Worm (Caenorhabditis elegans) whole organism, L4/young adult: Measurements from ENCODE around the gene C03C10.7.

ENCODE experiments used
- W03F9.2 ChIP-seq: fragments of 150-350 bp; optimal IDR thresholded peaks from 2 replicates; lab custom pipeline; 2014; ENCODE audit warnings: missing biosample characterization, missing genetic modification characterization
- dao-5 ChIP-seq: sonication (generic microtip); optimal IDR thresholded peaks from 2 replicates; lab custom pipeline; 2016; ENCODE audit warnings: missing genotype, missing genetic modification characterization, moderate library complexity, missing compliant biosample characterization
- him-1 ChIP-seq: sonication (generic microtip); optimal IDR thresholded peaks from 2 replicates; lab custom pipeline; 2016; ENCODE audit warnings: missing genotype, missing genetic modification reagents, missing genetic modification characterization, missing compliant biosample characterization

Gene C03C10.7

ce11 chrIII:4095441-4096095 lies at the start of gene C03C10.7:
Gene C03C10.7, plus strand, starts transcription at chrIII:4096045.
- TF ChIP-seq him-1 (tag; lab: Kevin White, UChicago), result no peak
- TF ChIP-seq dao-5 (tag; lab: Kevin White, UChicago), result no peak
- no peak for TF ChIP-seq W03F9.2 (tag; lab: Kevin White, UChicago)

ce11 chrIII:4049150-4049549 lies 46.7 kb upstream of the C03C10.7 start:
- TF ChIP-seq dao-5 (tag; lab: Kevin White, UChicago), result no peak
- no peak for TF ChIP-seq W03F9.2 (tag; lab: Kevin White, UChicago)
- TF ChIP-seq him-1 (tag; lab: Kevin White, UChicago), result no peak

ce11 chrIII:4057894-4058293 lies 38.0 kb upstream of the C03C10.7 start, which contains the start of gene rcq-5:
Gene rcq-5, minus strand, starts transcription at chrIII:4057976.
- TF ChIP-seq him-1 (tag; lab: Kevin White, UChicago), result no peak
- TF ChIP-seq dao-5 (tag; lab: Kevin White, UChicago), result no peak
- TF ChIP-seq W03F9.2 (tag; lab: Kevin White, UChicago), result no peak

- TF ChIP-seq dao-5 (tag; lab: Kevin White, UChicago), result no peak
- no peak for TF ChIP-seq W03F9.2 (tag; lab: Kevin White, UChicago)
- TF ChIP-seq him-1 (tag; lab: Kevin White, UChicago), result no peak
Measured at ce11 chrIII:4058643-4059042, 37.2 kb upstream of the C03C10.7 start, which contains the start of gene his-69. Gene his-69, minus strand, starts transcription at chrIII:4058743.

- TF ChIP-seq W03F9.2 (tag; lab: Kevin White, UChicago) (no peak), dao-5 (tag; lab: Kevin White, UChicago) (no peak), him-1 (tag; lab: Kevin White, UChicago) (no peak)
Measured at ce11 chrIII:4060019-4060418, 35.8 kb upstream of the C03C10.7 start, which contains the start of gene his-70. Gene his-70, minus strand, starts transcription at chrIII:4060119.

- no peak for TF ChIP-seq W03F9.2 (tag; lab: Kevin White, UChicago)
- peak; percentile 57 for TF ChIP-seq him-1 (tag; lab: Kevin White, UChicago)
Measured at ce11 chrIII:4063724-4064123, 32.1 kb upstream of the C03C10.7 start.

- TF ChIP-seq him-1 (tag; lab: Kevin White, UChicago), result no peak
- no peak for TF ChIP-seq W03F9.2 (tag; lab: Kevin White, UChicago)
- TF ChIP-seq dao-5 (tag; lab: Kevin White, UChicago), result no peak
Measured at ce11 chrIII:4066333-4066732, 29.5 kb upstream of the C03C10.7 start, which contains the start of gene unc-79. Gene unc-79, plus strand, starts transcription at chrIII:4066633.

- TF ChIP-seq W03F9.2 (tag; lab: Kevin White, UChicago) (no peak), him-1 (tag; lab: Kevin White, UChicago) (no peak), dao-5 (tag; lab: Kevin White, UChicago) (no peak)
Measured at ce11 chrIII:4068120-4068519, 27.7 kb upstream of the C03C10.7 start.

- TF ChIP-seq W03F9.2 (tag; lab: Kevin White, UChicago), result no peak
Measured at ce11 chrIII:4070239-4070638, 25.6 kb upstream of the C03C10.7 start.

ce11 chrIII:4083429-4083828 lies 12.4 kb upstream of the C03C10.7 start:
- TF ChIP-seq W03F9.2 (tag; lab: Kevin White, UChicago) (no peak), him-1 (tag; lab: Kevin White, UChicago) (no peak), dao-5 (tag; lab: Kevin White, UChicago) (no peak)

ce11 chrIII:4085657-4086056 lies 10.2 kb upstream of the C03C10.7 start:
- TF ChIP-seq dao-5 (tag; lab: Kevin White, UChicago), result no peak
- TF ChIP-seq W03F9.2 (tag; lab: Kevin White, UChicago), result no peak
- no peak for TF ChIP-seq him-1 (tag; lab: Kevin White, UChicago)

- TF ChIP-seq him-1 (tag; lab: Kevin White, UChicago), result no peak
- no peak for TF ChIP-seq dao-5 (tag; lab: Kevin White, UChicago)
- no peak for TF ChIP-seq W03F9.2 (tag; lab: Kevin White, UChicago)
Measured at ce11 chrIII:4086536-4086935, 9.3 kb upstream of the C03C10.7 start, which contains the start of gene kin-19. Gene kin-19, minus strand, starts transcription at chrIII:4086636.

ce11 chrIII:4087064-4087463 lies 8.8 kb upstream of the C03C10.7 start:
- TF ChIP-seq dao-5 (tag; lab: Kevin White, UChicago), result no peak
- TF ChIP-seq him-1 (tag; lab: Kevin White, UChicago), result no peak
- TF ChIP-seq W03F9.2 (tag; lab: Kevin White, UChicago), result no peak

- TF ChIP-seq dao-5 (tag; lab: Kevin White, UChicago), result no peak
- peak; percentile 0 for TF ChIP-seq W03F9.2 (tag; lab: Kevin White, UChicago)
- TF ChIP-seq him-1 (tag; lab: Kevin White, UChicago), result no peak
Measured at ce11 chrIII:4087565-4087964, 8.3 kb upstream of the C03C10.7 start.
